Worm (Caenorhabditis elegans) whole organism, late embryonic: ENCODE data around the gene T25E12.14.

Source experiments
- mec-3 ChIP-seq: sonication (generic microtip); optimal IDR thresholded peaks from 2 replicates; lab custom pipeline; 2016; ENCODE audit warnings: borderline replicate concordance, missing genetic modification characterization, missing compliant biosample characterization
- pqm-1 ChIP-seq: sonication (generic microtip); optimal IDR thresholded peaks from 2 replicates; lab custom pipeline; 2016; ENCODE audit warnings: missing genetic modification characterization, missing compliant biosample characterization
- sox-2 ChIP-seq: fragments of 200-800 bp; sonication (Bioruptor generic); IDR thresholded peaks from 2 replicates; pipeline ENCODE4 v1.3.6; 2022; ENCODE audit warnings: missing genetic modification reagents, missing genetic modification characterization, missing compliant biosample characterization

DNA sequence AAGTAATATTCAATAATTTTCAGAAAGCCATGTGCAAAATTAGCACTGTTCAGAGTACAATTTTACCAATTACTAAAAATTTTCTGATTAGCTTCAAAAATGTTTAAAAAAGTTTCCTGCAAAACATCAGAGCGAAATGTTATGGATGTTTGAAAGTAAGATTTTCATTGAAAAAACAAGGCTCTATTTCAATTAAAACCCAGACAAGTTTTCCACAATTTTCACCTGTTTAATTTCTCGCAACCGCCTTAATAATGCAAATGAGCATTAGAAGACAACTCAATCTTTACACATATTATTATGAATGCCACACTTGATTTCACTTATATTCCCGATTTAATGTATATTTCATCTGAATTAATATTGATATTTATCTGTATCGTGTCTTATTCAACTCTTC is 32.5 kb upstream of the T25E12.14 start, which contains the start of gene srz-101:
- TF ChIP-seq mec-3, result no peak
- no peak for TF ChIP-seq sox-2 (GFP tag; lab: Robert Waterston, UW)
- TF ChIP-seq pqm-1, result no peak
